Worm (Caenorhabditis elegans): ENCODE results near the gene mma-1.

DNA sequence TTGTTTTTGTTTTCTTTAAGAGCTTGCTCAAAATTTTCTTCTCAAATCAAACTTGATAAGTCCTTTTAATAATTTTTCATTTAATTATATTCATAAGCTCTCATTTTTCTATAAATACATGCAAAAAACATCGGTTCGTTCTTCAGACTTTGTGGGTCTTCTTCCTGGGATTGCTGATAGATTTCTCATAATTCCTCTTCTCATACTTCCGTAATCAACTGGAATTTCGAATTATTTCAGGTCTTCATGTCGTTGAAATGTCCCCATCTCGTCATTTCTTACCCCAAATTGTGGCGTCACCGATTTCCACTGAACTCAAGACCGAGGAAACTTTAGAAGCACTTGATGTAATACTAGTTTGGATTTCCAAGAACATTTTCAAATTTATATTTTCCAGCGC, 31.2 kb downstream of the mma-1 start:
- TF ChIP-seq nhr-10 (tag; optimal IDR thresholded peaks at IDR 0.05) (no peak), elt-3 (tag; optimal IDR thresholded peaks at IDR 0.05) (no peak), nhr-11 (tag; optimal IDR thresholded peaks at IDR 0.05) (no peak), blmp-1 (tag; optimal IDR thresholded peaks at IDR 0.05; ENCODE audit: insufficient read depth) (no peak), nhr-237 (tag; optimal IDR thresholded peaks at IDR 0.05) (no peak), ama-1 (optimal IDR thresholded peaks at IDR 0.05) (no peak), C34F6.9 (tag; optimal IDR thresholded peaks at IDR 0.05) (no peak), ztf-11 (tag; optimal IDR thresholded peaks at IDR 0.05) (no peak), unc-39 (tag; optimal IDR thresholded peaks at IDR 0.05) (no peak), egl-27 (tag; optimal IDR thresholded peaks at IDR 0.05) (no peak), mbf-1 (tag; optimal IDR thresholded peaks at IDR 0.05) (no peak)
